Fruit fly (Drosophila melanogaster) Kc167 (cell line): ENCODE results near the gene CG44271.

Source experiments
- Myc ChIP-seq: fragments of >200 bp; optimal IDR thresholded peaks from 2 replicates; lab custom pipeline; 2017; ENCODE audit warnings: missing external identifiers
- Sin3A ChIP-seq: fragments of >200 bp; optimal IDR thresholded peaks from 2 replicates; lab custom pipeline; 2018; ENCODE audit warnings: missing external identifiers
- h ChIP-seq: fragments of >200 bp; optimal IDR thresholded peaks from 3 replicates; lab custom pipeline; 2018; ENCODE audit warnings: missing external identifiers
- insv ChIP-seq: fragments of >200 bp; optimal IDR thresholded peaks from 3 replicates; lab custom pipeline; 2018; ENCODE audit warnings: missing external identifiers
- psq ChIP-seq: fragments of >200 bp; optimal IDR thresholded peaks from 2 replicates; lab custom pipeline; 2017; ENCODE audit warnings: missing external identifiers
- ttk ChIP-seq: sonication (Bioruptor generic); optimal IDR thresholded peaks from 2 replicates; lab custom pipeline; 2017; ENCODE audit warnings: missing external identifiers

CG44271 gene

DNA sequence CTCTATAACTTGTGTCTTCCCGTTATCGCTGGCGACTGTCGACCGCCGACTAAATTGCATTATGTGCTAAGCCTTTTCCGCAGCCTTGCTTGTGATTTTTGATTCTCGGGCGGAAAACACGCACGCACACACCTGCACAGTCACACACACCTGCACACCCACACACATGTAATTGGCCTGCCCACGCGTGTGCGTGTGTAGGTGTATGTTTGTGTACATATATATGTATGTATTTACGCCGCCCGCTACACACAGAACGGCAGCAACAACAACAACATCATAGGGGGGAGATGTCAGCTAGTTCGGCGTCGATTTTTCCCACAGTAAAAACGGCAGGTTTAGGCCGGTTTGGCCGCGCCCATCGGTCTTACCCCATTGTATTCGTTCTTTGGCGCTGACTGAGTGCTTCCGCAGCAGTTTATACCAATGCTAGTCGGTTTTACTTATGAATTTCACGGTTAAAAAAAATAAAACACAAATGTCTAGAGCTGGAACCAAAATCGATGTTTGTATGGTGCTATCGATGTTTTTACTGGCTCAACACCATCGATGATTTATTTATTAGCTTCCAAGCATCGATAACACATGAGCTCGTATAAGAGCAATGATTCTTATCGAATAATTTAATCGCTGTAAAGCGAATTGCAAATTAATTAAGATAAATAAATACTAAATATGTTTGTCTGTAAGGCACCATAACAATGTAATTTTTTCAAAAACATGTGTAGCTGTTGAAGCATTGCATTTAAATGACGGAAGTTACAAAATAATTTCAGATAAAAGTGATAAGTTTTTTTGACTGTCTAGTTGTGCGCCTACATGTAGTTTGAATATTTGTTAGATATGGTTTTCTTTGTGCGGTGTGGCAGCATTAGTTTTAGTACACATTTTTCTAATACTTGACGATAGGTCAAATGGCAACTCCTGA, 24.6 kb downstream of the CG44271 start, which contains the start of gene homer:
Gene homer, minus strand, starts transcription at position 538 of the 928 bp plus-strand sequence.
- TF ChIP-seq Sin3A (no peak), Myc (lab: Kevin White, UChicago) (no peak), ttk (lab: Kevin White, UChicago) (no peak), psq (no peak), insv (no peak)

dm6 chr2L:6721710-6722109, 26.0 kb downstream of the CG44271 start:
- TF ChIP-seq h (no peak), insv (no peak), psq (no peak), ttk (lab: Kevin White, UChicago) (no peak), Sin3A (no peak), Myc (lab: Kevin White, UChicago) (no peak)

dm6 chr2L:6717460-6717859, 30.3 kb downstream of the CG44271 start, which contains the start of gene Aatf:
Gene Aatf (plus strand): TSS chr2L:6717625.
- TF ChIP-seq insv = no peak
- TF ChIP-seq Myc (lab: Kevin White, UChicago) = no peak
- no peak for TF ChIP-seq h
- TF ChIP-seq ttk (lab: Kevin White, UChicago) = no peak
- no peak for TF ChIP-seq psq
- no peak for TF ChIP-seq Sin3A

- TF ChIP-seq insv (no peak), Myc (lab: Kevin White, UChicago) (no peak), psq (no peak), Sin3A (no peak), h (no peak), ttk (lab: Kevin White, UChicago) (no peak)
Measured at dm6 chr2L:6716921-6717320, 30.8 kb downstream of the CG44271 start.

DNA sequence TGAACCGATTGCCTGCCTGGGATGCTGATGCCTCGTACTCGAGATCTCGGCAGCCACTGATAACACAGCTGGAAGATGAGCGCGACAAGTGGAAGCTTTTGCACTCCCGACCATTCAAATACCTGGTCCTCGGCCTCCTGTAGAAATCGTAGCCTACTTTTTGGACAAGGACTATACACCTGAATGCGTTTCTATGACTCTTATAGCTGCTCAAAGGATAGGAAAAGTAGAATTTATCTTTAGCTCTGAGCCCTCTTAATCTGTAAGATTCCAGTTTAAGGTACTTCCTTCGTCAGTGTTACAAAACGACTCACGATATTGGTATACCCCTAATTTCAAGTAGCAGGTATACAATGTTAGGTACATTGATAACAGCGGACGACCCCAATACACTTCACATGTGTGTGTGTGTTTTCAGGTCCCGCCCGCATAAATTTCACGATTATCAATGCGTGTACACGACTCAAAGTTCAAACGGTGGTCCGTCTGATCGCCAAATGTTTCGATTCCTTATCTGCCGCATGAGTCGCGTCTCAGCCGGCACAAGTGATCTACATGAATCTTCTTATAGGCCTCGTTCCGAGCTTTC, 31.4 kb downstream of the CG44271 start, which contains the start of gene AkhR:
Gene AkhR, minus strand, starts transcription at position 5 of the 589 bp plus-strand sequence.
- no peak for TF ChIP-seq h
- TF ChIP-seq insv = no peak
- no peak for TF ChIP-seq Sin3A
- no peak for TF ChIP-seq ttk (lab: Kevin White, UChicago)
- TF ChIP-seq psq = no peak
- TF ChIP-seq Myc (lab: Kevin White, UChicago) = no peak

dm6 chr2L:6708997-6709662, 38.6 kb downstream of the CG44271 start, which contains the start of gene Tsp:
Gene Tsp (minus strand): TSS chr2L:6709086.
- TF ChIP-seq h = no peak
- TF ChIP-seq ttk (lab: Kevin White, UChicago) = no peak
- no peak for TF ChIP-seq Myc (lab: Kevin White, UChicago)
- no peak for TF ChIP-seq psq
- no peak for TF ChIP-seq Sin3A
- TF ChIP-seq insv = no peak

dm6 chr2L:6706368-6706919, 41.3 kb downstream of the CG44271 start:
- TF ChIP-seq psq (no peak), ttk (lab: Kevin White, UChicago) (no peak), Sin3A (no peak), h (no peak), insv (no peak), Myc (lab: Kevin White, UChicago) (no peak)

DNA sequence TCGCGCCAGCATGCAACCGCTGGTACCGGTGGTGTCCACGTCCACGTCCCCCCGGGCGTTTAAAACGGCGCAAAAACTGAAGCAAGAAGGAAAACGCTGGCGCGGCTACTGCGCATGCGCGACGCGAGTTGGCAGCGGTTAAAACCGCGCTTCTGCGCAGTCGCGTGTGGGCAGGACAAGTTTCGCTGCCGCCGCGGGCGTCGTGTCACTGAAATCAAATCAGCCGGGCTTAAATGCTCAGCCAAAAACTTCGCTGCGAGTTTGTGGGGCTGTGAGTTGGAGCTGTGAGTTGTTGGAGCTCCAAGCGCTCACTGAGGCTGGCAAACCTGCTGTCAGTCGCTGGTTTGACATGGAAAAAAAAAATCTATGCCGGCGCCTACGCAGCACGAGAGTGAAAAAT, 42.6 kb downstream of the CG44271 start:
- TF ChIP-seq Sin3A (no peak), h (no peak), Myc (lab: Kevin White, UChicago) (no peak), insv (no peak), psq (no peak), ttk (lab: Kevin White, UChicago) (no peak)

DNA sequence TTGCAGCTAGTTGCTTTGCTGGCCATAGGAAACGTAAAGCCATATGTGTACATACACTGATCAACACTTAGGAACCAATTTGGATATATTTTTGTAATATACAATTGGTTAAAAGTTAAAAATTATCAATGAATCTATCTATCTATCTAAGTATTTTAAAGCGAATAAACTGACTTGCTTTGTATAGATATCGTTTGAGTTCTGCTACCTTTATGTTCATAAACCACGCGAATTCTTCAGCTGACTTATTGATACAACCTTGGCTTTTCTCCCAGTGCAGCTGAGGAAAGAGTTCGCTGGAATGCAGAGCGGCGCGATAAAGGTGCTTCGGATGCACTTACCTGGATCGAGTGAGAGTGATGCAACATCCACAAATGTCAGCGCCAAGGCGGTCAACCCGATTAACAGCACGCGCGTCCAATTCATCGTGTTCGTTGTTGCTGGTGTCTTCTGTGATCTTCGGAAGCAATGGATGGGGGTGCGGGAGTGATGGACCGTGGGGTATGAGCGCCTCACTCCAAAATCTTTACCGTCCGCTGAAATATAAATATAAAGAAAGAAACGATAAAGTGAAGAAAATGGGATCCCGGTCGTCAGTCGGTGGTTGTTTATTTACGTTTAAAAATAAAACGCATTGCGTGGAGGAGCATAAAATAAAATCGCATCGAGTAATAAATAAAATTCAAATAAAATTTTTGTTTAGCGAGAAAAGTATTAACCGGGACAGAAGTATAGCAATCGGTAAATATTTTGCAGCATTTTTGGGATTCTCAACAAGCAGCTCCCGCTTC, 46.1 kb downstream of the CG44271 start:
- TF ChIP-seq ttk (lab: Kevin White, UChicago) = no peak
- no peak for TF ChIP-seq Myc (lab: Kevin White, UChicago)
- TF ChIP-seq insv = no peak
- TF ChIP-seq psq = no peak
- no peak for TF ChIP-seq h
- no peak for TF ChIP-seq Sin3A

- no peak for TF ChIP-seq Myc (lab: Kevin White, UChicago)
- no peak for TF ChIP-seq h
- no peak for TF ChIP-seq insv
- no peak for TF ChIP-seq Sin3A
Measured at dm6 chr2L:6700742-6701141, 47.0 kb downstream of the CG44271 start.

DNA sequence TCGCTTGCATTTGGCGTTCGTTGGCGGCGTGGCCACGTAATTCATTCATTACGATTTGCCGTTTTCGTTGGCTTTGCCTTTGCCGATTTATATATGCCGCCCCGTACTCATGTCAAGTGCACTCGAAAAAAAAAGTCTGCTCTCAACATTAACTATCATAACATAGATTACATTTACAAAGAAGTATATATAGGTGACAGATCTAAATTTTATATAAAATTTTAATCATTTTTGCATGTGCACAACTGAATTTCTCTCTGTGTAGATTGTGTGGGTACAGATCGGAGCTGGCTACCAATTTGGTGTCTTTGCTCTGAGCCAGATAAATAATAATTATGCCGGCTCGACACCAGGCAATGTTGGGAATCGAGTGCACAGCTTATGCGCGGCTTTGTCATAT, 49.3 kb downstream of the CG44271 start:
- TF ChIP-seq psq (no peak), ttk (lab: Kevin White, UChicago) (no peak), Sin3A (no peak), insv (no peak), Myc (lab: Kevin White, UChicago) (no peak), h (no peak)
